Worm (Caenorhabditis elegans): ENCODE data around the gene fbxb-62.
"Not testable (repeated sequence)": the region's sequence is repeated elsewhere in the genome, so short reads cannot be mapped to it uniquely, and the experiment has no call there.

The fbxb-62 gene

DNA sequence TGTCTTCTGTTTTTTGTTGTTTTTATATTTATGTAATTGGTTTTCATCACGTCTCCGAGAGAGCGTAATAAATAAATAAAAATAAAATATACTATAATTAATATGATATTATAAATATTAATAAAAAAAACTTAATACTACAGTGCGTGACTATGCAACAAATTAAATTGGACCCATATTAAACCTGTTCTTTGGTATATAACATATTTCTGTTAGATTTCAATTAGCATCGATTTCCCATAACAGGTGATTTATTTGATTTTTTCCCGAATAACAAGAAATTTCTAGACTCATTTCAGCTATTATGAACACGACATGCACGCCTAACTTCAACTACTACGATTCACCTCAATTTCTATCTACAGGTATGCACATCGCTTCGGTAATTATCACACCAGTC is 15.2 kb upstream of the fbxb-62 start, which contains the start of gene srh-208:
Gene srh-208 (plus strand): TSS at position 301 of the 400 bp plus-strand sequence.
- TF ChIP-seq scrt-1 (GFP tag; IDR thresholded peaks at IDR 0.05); sea-1 (GFP tag; conservative IDR thresholded peaks at IDR 0.05); B0310.2 (tag; optimal IDR thresholded peaks at IDR 0.05): not testable (repeated sequence)

DNA sequence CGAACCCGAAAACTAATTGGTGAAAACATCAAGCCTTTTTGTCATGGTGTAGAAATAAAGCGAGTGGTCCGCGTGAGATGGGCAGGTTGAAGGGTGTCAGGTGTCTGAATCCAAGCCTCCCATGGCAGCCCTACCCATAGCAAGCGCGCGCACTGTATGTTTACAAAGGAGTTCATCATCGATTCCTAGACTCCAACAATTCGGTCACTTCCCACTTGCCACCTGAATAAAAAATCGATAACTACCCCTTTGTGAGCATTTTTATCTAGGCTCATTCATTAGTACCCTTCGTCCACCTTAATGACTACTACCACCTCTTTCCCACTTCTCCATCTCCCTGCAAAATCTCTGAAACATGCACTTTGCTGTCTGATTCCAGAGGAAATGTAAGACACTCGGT is 11.1 kb upstream of the fbxb-62 start, which contains the start of gene fbxb-64:
Gene fbxb-64 (plus strand): TSS at position 301 of the 400 bp plus-strand sequence.
- no peak for TF ChIP-seq ceh-13 (GFP tag; optimal IDR thresholded peaks at IDR 0.05)
- no peak for TF ChIP-seq tbx-37 (GFP tag; conservative IDR thresholded peaks at IDR 0.05)

DNA sequence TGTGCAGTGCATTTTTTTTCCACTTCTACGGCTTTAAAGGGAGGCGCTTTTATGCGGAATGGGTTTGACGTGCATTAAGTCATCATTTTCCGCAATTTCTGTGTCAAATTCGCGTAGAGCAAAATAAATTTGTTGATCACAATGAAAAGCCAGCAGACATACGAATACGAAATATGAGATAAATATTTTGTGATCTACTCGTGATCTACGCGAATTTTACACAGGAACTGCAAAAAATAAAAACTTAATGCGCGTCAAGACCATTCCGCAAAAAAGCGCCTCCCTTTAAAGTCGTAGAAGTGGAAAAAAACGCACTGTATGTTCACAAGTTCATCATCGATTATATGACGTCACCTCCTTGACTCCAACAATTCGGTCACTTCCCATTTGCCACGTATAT is 9.6 kb upstream of the fbxb-62 start, which contains the start of gene C43D7.8:
Gene C43D7.8 (minus strand): TSS at position 101 of the 400 bp plus-strand sequence.
- no peak for TF ChIP-seq flt-1 (GFP tag; IDR thresholded peaks at IDR 0.05)

DNA sequence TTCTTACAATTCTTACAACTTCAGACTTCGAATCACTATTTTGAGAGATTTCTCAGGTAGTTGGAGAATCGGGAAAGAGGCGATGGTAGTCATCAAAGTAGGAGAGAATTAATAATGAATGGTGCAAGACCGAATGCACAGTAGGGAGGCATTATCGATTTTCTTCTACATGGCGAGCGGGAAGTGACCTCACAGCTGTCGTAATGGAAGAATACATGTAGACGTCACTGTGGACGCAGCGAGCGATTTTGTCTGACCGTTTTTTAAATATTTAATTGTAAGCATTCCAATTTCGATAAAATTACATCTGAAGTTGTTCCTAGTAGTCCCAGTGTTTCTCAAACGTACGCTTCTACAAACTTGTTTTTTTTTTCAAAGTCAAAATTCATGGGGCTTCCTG is 7.8 kb upstream of the fbxb-62 start, which contains the start of gene F55C9.11:
Gene F55C9.11 (minus strand): TSS at position 101 of the 400 bp plus-strand sequence.
- TF ChIP-seq tra-4 (tag; optimal IDR thresholded peaks at IDR 0.05) (no peak), ceh-36 (tag; optimal IDR thresholded peaks at IDR 0.05) (no peak), ama-1 (optimal IDR thresholded peaks at IDR 0.05) (no peak), tbx-37 (GFP tag; conservative IDR thresholded peaks at IDR 0.05) (no peak), ceh-13 (GFP tag; optimal IDR thresholded peaks at IDR 0.05) (no peak), hmbx-1 (tag; optimal IDR thresholded peaks at IDR 0.05) (no peak), F13C5.2 (tag; optimal IDR thresholded peaks at IDR 0.05) (no peak), tbx-11 (GFP tag; IDR thresholded peaks at IDR 0.05) (no peak), aly-1 (tag; optimal IDR thresholded peaks at IDR 0.05) (no peak), hnd-1 (tag; optimal IDR thresholded peaks at IDR 0.05) (no peak), pes-1 (GFP tag; IDR thresholded peaks at IDR 0.05) (no peak), sea-1 (GFP tag; conservative IDR thresholded peaks at IDR 0.05) (no peak)

DNA sequence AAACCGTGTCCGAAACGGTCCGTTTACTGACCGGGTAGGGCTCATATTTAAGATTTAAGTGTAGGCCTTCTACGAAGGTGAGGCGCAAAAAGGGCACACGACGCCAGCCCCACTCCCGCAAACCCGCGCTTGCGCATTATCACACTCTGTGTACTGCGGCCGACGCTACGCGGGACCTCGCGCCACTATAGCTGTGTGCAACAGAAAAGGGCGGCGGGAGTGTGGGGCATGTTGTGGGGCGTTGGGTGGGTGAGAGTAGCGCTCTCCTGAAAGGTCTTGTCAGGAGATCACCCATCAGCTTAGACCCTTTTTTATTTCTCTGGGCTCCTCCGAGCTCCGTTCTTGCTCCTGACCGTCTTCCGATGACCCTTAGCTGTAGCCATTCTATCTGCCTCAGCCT is 6.3 kb upstream of the fbxb-62 start:
- peak; percentile 19 for TF ChIP-seq hmg-4 (GFP tag; optimal IDR thresholded peaks at IDR 0.05)
- no peak for TF ChIP-seq tbx-11 (GFP tag; IDR thresholded peaks at IDR 0.05)

DNA sequence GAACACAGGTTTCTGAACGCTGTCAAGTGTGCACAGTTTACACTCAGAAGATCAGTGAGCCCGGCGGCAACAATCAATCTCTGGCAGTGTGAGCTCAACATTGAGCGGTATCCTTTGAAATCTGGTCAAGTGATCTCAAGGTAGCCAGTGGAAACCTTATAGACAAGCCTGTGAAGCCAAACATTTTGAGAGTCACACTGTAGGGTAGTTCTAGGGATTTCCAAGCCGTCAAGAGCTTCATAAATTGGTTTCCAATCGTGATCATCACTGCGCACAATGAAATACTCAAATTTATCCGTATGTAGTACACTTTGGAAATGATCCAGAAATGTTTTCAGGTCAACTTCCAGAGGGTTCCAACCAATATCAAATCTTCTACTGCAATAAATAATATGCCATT is 5.1 kb upstream of the fbxb-62 start, which contains the start of gene F55C9.15:
Gene F55C9.15 (minus strand): TSS at position 101 of the 400 bp plus-strand sequence.
- TF ChIP-seq ceh-13 (GFP tag; optimal IDR thresholded peaks at IDR 0.05) = no peak
- no peak for TF ChIP-seq sea-1 (GFP tag; conservative IDR thresholded peaks at IDR 0.05)
- TF ChIP-seq F13C5.2 (tag; optimal IDR thresholded peaks at IDR 0.05) = no peak
- TF ChIP-seq flt-1 (GFP tag; IDR thresholded peaks at IDR 0.05) = no peak
- no peak for TF ChIP-seq tbx-37 (GFP tag; conservative IDR thresholded peaks at IDR 0.05)
- TF ChIP-seq hnd-1 (tag; optimal IDR thresholded peaks at IDR 0.05) = no peak
- TF ChIP-seq ets-7 (tag; optimal IDR thresholded peaks at IDR 0.05) = no peak
- TF ChIP-seq hmg-4 (GFP tag; optimal IDR thresholded peaks at IDR 0.05) = no peak
- no peak for TF ChIP-seq ama-1 (optimal IDR thresholded peaks at IDR 0.05)
- TF ChIP-seq aly-1 (tag; optimal IDR thresholded peaks at IDR 0.05) = no peak
- TF ChIP-seq tbx-11 (GFP tag; IDR thresholded peaks at IDR 0.05) = no peak

DNA sequence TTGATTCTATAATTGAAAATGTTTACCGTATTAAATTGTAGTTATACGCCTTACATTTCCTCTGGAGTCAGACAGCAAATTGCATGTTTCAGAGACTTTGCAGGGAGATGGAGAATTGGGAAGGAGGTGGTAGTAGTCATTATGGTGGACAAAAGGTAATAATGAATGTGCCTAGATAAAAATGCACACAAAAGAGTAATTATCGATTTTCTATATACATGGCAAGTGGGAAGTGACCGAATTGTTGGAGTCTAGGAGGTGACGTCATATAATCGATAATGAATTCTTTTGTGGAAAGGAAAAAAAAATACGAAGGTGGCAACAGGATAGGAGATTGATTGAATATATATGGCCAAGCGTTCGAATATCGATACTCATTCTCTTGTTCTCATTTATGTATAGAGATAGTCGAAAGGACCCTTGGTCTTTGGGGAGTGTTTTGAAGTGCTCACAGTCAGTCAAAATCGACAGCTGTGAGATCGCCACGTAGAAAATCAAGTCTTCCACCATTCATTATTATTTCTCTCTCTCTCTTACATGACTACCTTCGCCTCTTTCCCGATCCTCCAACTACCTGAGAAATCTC is 1.8 kb upstream of the fbxb-62 start, which contains the start of the genes fbxb-63 and fbxb-61:
Gene fbxb-63 (minus strand): TSS at position 142 of the 586 bp plus-strand sequence.
Gene fbxb-61 (plus strand): TSS at position 536 of the 586 bp plus-strand sequence.
- TF ChIP-seq pes-1 (GFP tag; IDR thresholded peaks at IDR 0.05) (no peak), aly-1 (tag; optimal IDR thresholded peaks at IDR 0.05) (no peak)

DNA sequence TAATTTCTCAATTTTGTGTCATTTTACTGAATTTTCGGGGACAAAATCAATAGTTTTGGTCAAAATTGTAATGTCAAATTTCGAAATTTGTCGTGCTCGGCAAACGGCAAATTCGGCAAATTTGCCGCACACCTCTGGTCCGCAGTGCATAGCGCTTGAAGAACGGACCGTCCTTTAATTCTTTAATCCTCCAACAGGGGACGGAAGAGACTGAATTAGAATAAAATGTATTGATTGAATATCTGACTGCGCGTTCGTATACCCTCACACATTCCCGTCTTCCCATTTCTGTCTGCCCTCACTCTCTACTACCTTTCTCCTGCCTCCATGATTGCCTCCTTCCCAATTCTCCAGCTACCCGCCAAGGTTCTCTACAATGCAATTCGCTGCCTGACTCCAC is 2.6 kb downstream of the fbxb-62 start, which contains the start of gene F55C9.14:
Gene F55C9.14 (plus strand): TSS at position 301 of the 400 bp plus-strand sequence.
- TF ChIP-seq hmg-4 (GFP tag; optimal IDR thresholded peaks at IDR 0.05) = no peak
- TF ChIP-seq ama-1 (optimal IDR thresholded peaks at IDR 0.05) = no peak
- no peak for TF ChIP-seq ets-7 (tag; optimal IDR thresholded peaks at IDR 0.05)
- no peak for TF ChIP-seq hmbx-1 (tag; optimal IDR thresholded peaks at IDR 0.05)
- no peak for TF ChIP-seq B0310.2 (tag; optimal IDR thresholded peaks at IDR 0.05)
- TF ChIP-seq scrt-1 (GFP tag; IDR thresholded peaks at IDR 0.05) = no peak
- TF ChIP-seq sea-1 (GFP tag; conservative IDR thresholded peaks at IDR 0.05) = no peak
- TF ChIP-seq ceh-13 (GFP tag; optimal IDR thresholded peaks at IDR 0.05) = no peak
- TF ChIP-seq hnd-1 (tag; optimal IDR thresholded peaks at IDR 0.05) = no peak
- TF ChIP-seq tbx-11 (GFP tag; IDR thresholded peaks at IDR 0.05) = no peak
- no peak for TF ChIP-seq ceh-36 (tag; optimal IDR thresholded peaks at IDR 0.05)
- TF ChIP-seq pes-1 (GFP tag; IDR thresholded peaks at IDR 0.05) = no peak
- TF ChIP-seq flt-1 (GFP tag; IDR thresholded peaks at IDR 0.05) = no peak
- TF ChIP-seq aly-1 (tag; optimal IDR thresholded peaks at IDR 0.05) = no peak

DNA sequence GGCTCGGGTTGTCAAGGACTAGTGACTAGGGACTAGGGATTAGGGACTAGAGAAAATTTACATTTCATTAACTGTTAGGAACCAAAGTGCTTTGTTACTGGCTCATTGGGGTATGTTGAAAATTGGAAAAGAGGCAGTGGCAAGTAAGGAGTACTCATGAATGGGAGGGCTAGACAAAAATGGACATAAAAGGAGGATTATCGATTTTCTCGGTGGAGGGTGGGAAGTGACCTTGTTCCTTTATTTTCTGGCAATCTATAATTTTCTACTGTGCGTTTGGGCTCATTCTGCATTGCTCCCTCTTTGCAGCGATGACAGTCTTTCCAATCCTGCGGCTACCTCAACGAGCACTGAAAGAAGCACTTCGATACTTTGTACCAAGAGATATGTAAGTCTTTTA is 4.3 kb downstream of the fbxb-62 start, which contains the start of gene fbxb-60:
Gene fbxb-60 (plus strand): TSS at position 301 of the 400 bp plus-strand sequence.
- no peak for TF ChIP-seq hmg-4 (GFP tag; optimal IDR thresholded peaks at IDR 0.05)
